Worm (Caenorhabditis elegans): ENCODE data around the gene C14A4.6.

- TF ChIP-seq ceh-18 (tag; optimal IDR thresholded peaks at IDR 0.05) (no peak), pros-1 (tag; optimal IDR thresholded peaks at IDR 0.05) (no peak), nfya-1 (tag; optimal IDR thresholded peaks at IDR 0.05) (no peak), sdc-2 (tag; optimal IDR thresholded peaks at IDR 0.05) (no peak), syd-9 (tag; optimal IDR thresholded peaks at IDR 0.05) (no peak), ttx-3 (tag; optimal IDR thresholded peaks at IDR 0.05) (no peak), pqm-1 (tag; optimal IDR thresholded peaks at IDR 0.05) (no peak)
Observed at ce11 chrII:10566458-10566857, 28.1 kb downstream of the C14A4.6 start.

All from whole organism, late embryonic.